Worm (Caenorhabditis elegans) whole organism, L3 larva: ENCODE results near the gene moe-3.

Experiments
- ama-1 ChIP-seq: fragments of 150-350 bp; optimal IDR thresholded peaks from 2 replicates; lab custom pipeline; 2018
- daf-12 ChIP-seq: fragments of 150-350 bp; optimal IDR thresholded peaks from 2 replicates; lab custom pipeline; 2014; ENCODE audit warnings: missing biosample characterization, missing genetic modification reagents, missing genetic modification characterization
- elt-2 ChIP-seq: sonication (generic microtip); optimal IDR thresholded peaks from 2 replicates; lab custom pipeline; 2016; ENCODE audit warnings: missing genetic modification reagents, mild to moderate bottlenecking, missing genetic modification characterization, missing compliant biosample characterization
- lin-39 ChIP-seq: fragments of 150-350 bp; optimal IDR thresholded peaks from 2 replicates; lab custom pipeline; 2018; ENCODE audit warnings: missing biosample characterization, missing genetic modification reagents, missing genetic modification characterization
- mml-1 ChIP-seq: fragments of 150-350 bp; sonication (generic microtip); optimal IDR thresholded peaks from 3 replicates; lab custom pipeline; 2014; ENCODE audit warnings: missing biosample characterization, missing genetic modification characterization
- nhr-25 ChIP-seq: sonication (generic microtip); optimal IDR thresholded peaks from 2 replicates; lab custom pipeline; 2017; ENCODE audit warnings: missing biosample characterization, missing genetic modification characterization
- nhr-77 ChIP-seq: fragments of 150-350 bp; optimal IDR thresholded peaks from 2 replicates; lab custom pipeline; 2014; ENCODE audit warnings: missing biosample characterization, missing genetic modification characterization
- pha-4 ChIP-seq: fragments of 150-350 bp; optimal IDR thresholded peaks from 2 replicates; lab custom pipeline; 2014; ENCODE audit warnings: missing biosample characterization, missing genetic modification reagents, missing genetic modification characterization
- pqm-1 ChIP-seq: fragments of 150-350 bp; optimal IDR thresholded peaks from 2 replicates; lab custom pipeline; 2017; ENCODE audit warnings: missing biosample characterization, missing genetic modification characterization, inconsistent platforms
- snpc-4 ChIP-seq: fragments of 150-350 bp; optimal IDR thresholded peaks from 2 replicates; lab custom pipeline; 2014; ENCODE audit warnings: missing biosample characterization, missing genetic modification characterization
- tbx-2 ChIP-seq: sonication (generic microtip); optimal IDR thresholded peaks from 2 replicates; lab custom pipeline; 2016; ENCODE audit warnings: mild to moderate bottlenecking, missing genetic modification characterization, missing compliant biosample characterization
- unc-39 ChIP-seq: sonication (generic microtip); optimal IDR thresholded peaks from 4 replicates; lab custom pipeline; 2017; ENCODE audit warnings: missing biosample characterization, missing genetic modification characterization
- unc-62 ChIP-seq: fragments of 150-350 bp; sonication (generic microtip); optimal IDR thresholded peaks from 4 replicates; lab custom pipeline; 2014; ENCODE audit warnings: missing biosample characterization, missing genetic modification reagents, missing genetic modification characterization

DNA sequence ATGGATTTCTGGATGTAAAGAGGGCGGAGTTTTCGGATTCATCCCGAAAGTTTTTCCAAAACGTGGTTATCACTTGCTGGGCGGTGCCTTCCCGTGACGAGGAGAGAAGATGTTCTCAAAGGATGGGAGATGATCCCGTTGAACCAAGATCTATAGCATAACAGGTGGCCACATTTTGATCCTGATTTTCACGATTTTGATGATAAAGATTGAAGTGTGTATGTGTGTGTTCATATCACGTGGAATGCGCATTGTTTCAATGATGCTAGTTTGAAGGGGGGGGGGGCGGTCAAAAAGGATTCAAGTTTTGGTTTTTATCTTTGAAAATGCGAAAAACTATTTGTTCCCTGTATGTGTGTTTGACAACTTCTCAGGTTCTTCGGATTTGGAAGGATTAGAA lies 20.3 kb downstream of the moe-3 start, which contains the start of gene mltn-1:
- TF ChIP-seq pha-4 (tag; lab: Kevin White, UChicago) = no peak
- no peak for TF ChIP-seq tbx-2 (tag; lab: Kevin White, UChicago)
- TF ChIP-seq nhr-77 = no peak
- no peak for TF ChIP-seq unc-62 (GFP tag; lab: Kevin White, UChicago)
- no peak for TF ChIP-seq unc-39 (tag; lab: Kevin White, UChicago)
- TF ChIP-seq elt-2 = no peak
- TF ChIP-seq lin-39 = no peak
- no peak for TF ChIP-seq nhr-25 (tag; lab: Kevin White, UChicago)
- no peak for TF ChIP-seq snpc-4 (tag; lab: Kevin White, UChicago)
- TF ChIP-seq mml-1 (tag; lab: Kevin White, UChicago) = no peak
- TF ChIP-seq daf-12 (tag; lab: Kevin White, UChicago) = no peak
- no peak for TF ChIP-seq ama-1 (lab: Kevin White, UChicago)
- no peak for TF ChIP-seq pqm-1 (tag; lab: Kevin White, UChicago)
